Fruit fly (Drosophila melanogaster) whole organism, pupa: ENCODE results near the gene slp2.
A peak's percentile ranks its signal among the peaks of the same experiment; 100 is the strongest.

Experiments used
- CG10348 ChIP-seq: fragments of 200-800 bp; sonication (Bioruptor generic); IDR thresholded peaks from 2 replicates; pipeline ENCODE4 v1.3.6; 2022; ENCODE audit warnings: missing biosample characterization, missing genetic modification characterization
- CG12605 ChIP-seq: fragments of 200-800 bp; sonication (Bioruptor generic); IDR thresholded peaks from 2 replicates; pipeline ENCODE4 v1.3.6; 2022; ENCODE audit warnings: missing biosample characterization, missing genetic modification characterization
- CG13204 ChIP-seq: fragments of 200-800 bp; sonication (Bioruptor generic); optimal IDR thresholded peaks from 2 replicates; lab custom pipeline; 2018; ENCODE audit warnings: missing biosample characterization, mild to moderate bottlenecking, missing genetic modification characterization, moderate library complexity
- CG14655 ChIP-seq: fragments of 200-800 bp; sonication (Bioruptor generic); optimal IDR thresholded peaks from 3 replicates; lab custom pipeline; 2017; ENCODE audit warnings: mild to moderate bottlenecking, missing biosample characterization, missing genetic modification reagents, missing genetic modification characterization
- CG15710 ChIP-seq: fragments of 200-800 bp; sonication (Bioruptor generic); optimal IDR thresholded peaks from 2 replicates; lab custom pipeline; 2018; ENCODE audit warnings: missing biosample characterization, mild to moderate bottlenecking, missing genetic modification characterization, moderate library complexity
- CG17806 ChIP-seq: fragments of 200-800 bp; sonication (Bioruptor generic); optimal IDR thresholded peaks from 2 replicates; lab custom pipeline; 2018; ENCODE audit warnings: missing biosample characterization, mild to moderate bottlenecking, missing genetic modification characterization, moderate library complexity
- CG32121 ChIP-seq: fragments of 200-800 bp; sonication (Bioruptor generic); IDR thresholded peaks from 2 replicates; pipeline ENCODE4 v1.3.6; 2022; ENCODE audit warnings: missing biosample characterization, missing genetic modification characterization
- CG34367 ChIP-seq: fragments of 200-800 bp; sonication (Bioruptor generic); optimal IDR thresholded peaks from 2 replicates; lab custom pipeline; 2018; ENCODE audit warnings: missing biosample characterization, mild to moderate bottlenecking, missing genetic modification characterization
- CG4496 ChIP-seq: fragments of 200-800 bp; sonication (Bioruptor generic); IDR thresholded peaks from 3 replicates; pipeline ENCODE4 v1.3.6; 2022; ENCODE audit warnings: missing biosample characterization, missing genetic modification characterization
- CG8159 ChIP-seq: fragments of 200-800 bp; sonication (Bioruptor generic); optimal IDR thresholded peaks from 3 replicates; lab custom pipeline; 2018; ENCODE audit warnings: missing biosample characterization, mild to moderate bottlenecking, missing genetic modification characterization, moderate library complexity
- CG8301 ChIP-seq: fragments of 200-800 bp; sonication (Bioruptor generic); optimal IDR thresholded peaks from 2 replicates; lab custom pipeline; 2018; ENCODE audit warnings: missing biosample characterization, mild to moderate bottlenecking, missing genetic modification characterization
- CG9948 ChIP-seq: fragments of 200-800 bp; sonication (Bioruptor generic); optimal IDR thresholded peaks from 2 replicates; lab custom pipeline; 2018; ENCODE audit warnings: missing biosample characterization, mild to moderate bottlenecking, missing genetic modification characterization, moderate library complexity
- D1 ChIP-seq: fragments of 200-800 bp; sonication (Bioruptor generic); optimal IDR thresholded peaks from 2 replicates; lab custom pipeline; 2018; ENCODE audit warnings: missing biosample characterization, mild to moderate bottlenecking, missing genetic modification characterization, moderate library complexity
- EcR ChIP-seq: fragments of 200-800 bp; sonication (Bioruptor generic); optimal IDR thresholded peaks from 3 replicates; lab custom pipeline; 2019; ENCODE audit warnings: missing biosample characterization, missing genetic modification characterization, mild to moderate bottlenecking, moderate library complexity, missing genetic modification reagents
- Ets98B ChIP-seq: fragments of 200-800 bp; sonication (Bioruptor generic); IDR thresholded peaks from 2 replicates; pipeline ENCODE4 v1.3.6; 2022; ENCODE audit warnings: missing biosample characterization, missing genetic modification characterization
- Pif1A ChIP-seq: fragments of 200-800 bp; sonication (Bioruptor generic); optimal IDR thresholded peaks from 3 replicates; lab custom pipeline; 2016; ENCODE audit warnings: missing biosample characterization, missing genetic modification characterization
- Pif1B ChIP-seq: fragments of 200-800 bp; sonication (Bioruptor generic); optimal IDR thresholded peaks from 3 replicates; lab custom pipeline; 2016; ENCODE audit warnings: missing biosample characterization, missing genetic modification characterization
- Snoo ChIP-seq: fragments of 200-800 bp; sonication (Bioruptor generic); optimal IDR thresholded peaks from 3 replicates; lab custom pipeline; 2017; ENCODE audit warnings: missing biosample characterization, mild to moderate bottlenecking, missing genetic modification characterization, inconsistent platforms
- fd96Ca ChIP-seq: fragments of 200-800 bp; sonication (Bioruptor generic); IDR thresholded peaks from 3 replicates; pipeline ENCODE4 v1.3.6; 2022; ENCODE audit warnings: missing biosample characterization, missing genetic modification characterization
- gl ChIP-seq: fragments of 200-800 bp; sonication (Bioruptor generic); optimal IDR thresholded peaks from 2 replicates; lab custom pipeline; 2018; ENCODE audit warnings: missing biosample characterization, mild to moderate bottlenecking, missing genetic modification characterization
- rn ChIP-seq: fragments of 200-800 bp; sonication (Bioruptor generic); IDR thresholded peaks from 2 replicates; pipeline ENCODE4 v1.3.6; 2022; ENCODE audit warnings: missing biosample characterization, missing genetic modification characterization

The slp2 gene

dm6 chr2L:3840975-3841374 lies 4.3 kb downstream of the slp2 start:
- TF ChIP-seq EcR (GFP tag; lab: Kevin White, UChicago) (no peak), CG17806 (tag; lab: Kevin White, UChicago) (peak; percentile 10), CG34367 (tag; lab: Kevin White, UChicago) (peak; percentile 1), CG9948 (tag; lab: Kevin White, UChicago) (peak; percentile 12), rn (GFP tag; lab: Robert Waterston, UW) (no peak), CG4496 (no peak), CG8159 (tag; lab: Kevin White, UChicago) (peak; percentile 28), CG15710 (peak; percentile 27), CG8301 (no peak), gl (tag; lab: Kevin White, UChicago) (no peak)

dm6 chr2L:3844135-3844534 lies 7.5 kb downstream of the slp2 start:
- TF ChIP-seq Pif1A (GFP tag; lab: Kevin White, UChicago) (no peak), CG15710 (peak; percentile 16), CG4496 (no peak), CG9948 (tag; lab: Kevin White, UChicago) (no peak), CG12605 (GFP tag; lab: Robert Waterston, UW) (0 out of 2 replicates have a peak, but pooled peaks have one; percentile 13), CG17806 (tag; lab: Kevin White, UChicago) (no peak)
- TF ChIP-seq, all 21 proteins: peak for 2

dm6 chr2L:3844898-3845713 lies 8.5 kb downstream of the slp2 start:
- TF ChIP-seq CG8159 (tag; lab: Kevin White, UChicago) (peak; percentile 1), Ets98B (no peak)

dm6 chr2L:3846520-3846919 lies 9.9 kb downstream of the slp2 start:
- no peak for TF ChIP-seq CG17806 (tag; lab: Kevin White, UChicago)
- TF ChIP-seq CG9948 (tag; lab: Kevin White, UChicago) = no peak
- no peak for TF ChIP-seq Snoo (tag; lab: Kevin White, UChicago)
- TF ChIP-seq CG32121 (GFP tag; lab: Robert Waterston, UW) = no peak
- no peak for TF ChIP-seq fd96Ca (GFP tag; lab: Robert Waterston, UW)
- TF ChIP-seq CG34367 (tag; lab: Kevin White, UChicago) = no peak
- TF ChIP-seq rn (GFP tag; lab: Robert Waterston, UW) = no peak
- no peak for TF ChIP-seq Pif1B
- TF ChIP-seq CG8301 = no peak
- TF ChIP-seq CG8159 (tag; lab: Kevin White, UChicago) = no peak
- no peak for TF ChIP-seq CG13204 (GFP tag; lab: Kevin White, UChicago)
- no peak for TF ChIP-seq CG15710
- no peak for TF ChIP-seq Ets98B
- no peak for TF ChIP-seq CG10348 (GFP tag; lab: Robert Waterston, UW)
- TF ChIP-seq gl (tag; lab: Kevin White, UChicago) = no peak
- no peak for TF ChIP-seq D1 (tag; lab: Kevin White, UChicago)

dm6 chr2L:3847908-3848307 lies 11.3 kb downstream of the slp2 start:
- TF ChIP-seq Pif1B (no peak), CG8159 (tag; lab: Kevin White, UChicago) (peak; percentile 42), gl (tag; lab: Kevin White, UChicago) (no peak), CG9948 (tag; lab: Kevin White, UChicago) (peak; percentile 25), CG14655 (GFP tag; lab: Kevin White, UChicago) (peak; percentile 46), CG8301 (peak; percentile 8), Snoo (tag; lab: Kevin White, UChicago) (no peak), EcR (GFP tag; lab: Kevin White, UChicago) (no peak), CG15710 (peak; percentile 19), CG13204 (GFP tag; lab: Kevin White, UChicago) (no peak), CG12605 (GFP tag; lab: Robert Waterston, UW) (no peak), fd96Ca (GFP tag; lab: Robert Waterston, UW) (no peak), rn (GFP tag; lab: Robert Waterston, UW) (no peak), CG34367 (tag; lab: Kevin White, UChicago) (no peak), CG17806 (tag; lab: Kevin White, UChicago) (peak; percentile 24), D1 (tag; lab: Kevin White, UChicago) (no peak)

- TF ChIP-seq CG10348 (GFP tag; lab: Robert Waterston, UW) (no peak), CG15710 (peak; percentile 10), CG17806 (tag; lab: Kevin White, UChicago) (peak; percentile 1), CG9948 (tag; lab: Kevin White, UChicago) (no peak), CG8159 (tag; lab: Kevin White, UChicago) (peak; percentile 42), CG32121 (GFP tag; lab: Robert Waterston, UW) (no peak), CG4496 (no peak), CG12605 (GFP tag; lab: Robert Waterston, UW) (no peak), gl (tag; lab: Kevin White, UChicago) (no peak)
- TF ChIP-seq, all 21 proteins: peak for 3
These were observed 14.7 kb downstream of the slp2 start for dm6 chr2L:3851308-3851707.
